Fruit fly (Drosophila melanogaster) whole organism, larva: Measurements from ENCODE around the gene CG4041.
A peak's percentile ranks its signal among the peaks of the same experiment; 100 is the strongest.

Experiments
- noc ChIP-seq: fragments of 200-800 bp; sonication (Bioruptor generic); optimal IDR thresholded peaks from 3 replicates; lab custom pipeline; 2019; ENCODE audit warnings: missing biosample characterization, mild to moderate bottlenecking, missing genetic modification characterization, moderate library complexity

Gene CG4041

dm6 chrX:4918228-4919022 lies at the start of gene CG4041, which contains the start of gene Hgsnat:
Gene CG4041 (minus strand): TSS chrX:4918447.
Gene Hgsnat (plus strand): TSS chrX:4918730.
- peak; percentile 5 for TF ChIP-seq noc (tag; lab: Kevin White, UChicago)

DNA sequence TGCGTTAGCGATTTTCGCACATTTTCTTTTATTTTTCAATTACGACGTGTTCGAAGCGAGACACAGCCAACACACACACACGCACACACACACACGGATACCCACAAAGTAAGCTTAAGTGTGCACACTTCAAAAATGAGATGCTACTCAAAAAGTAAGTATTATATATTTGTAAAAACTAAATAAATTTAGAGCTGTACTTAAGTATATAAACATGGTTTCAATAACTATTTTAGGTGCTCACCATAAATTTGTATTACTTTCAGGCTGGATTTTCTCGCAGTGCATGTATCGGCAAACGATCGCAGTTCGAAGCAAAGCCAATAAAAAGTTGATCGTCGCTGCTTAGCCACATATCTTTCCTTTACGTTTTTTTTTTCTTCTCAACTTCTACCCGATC lies 47.4 kb upstream of the CG4041 start:
- no peak for TF ChIP-seq noc (tag; lab: Kevin White, UChicago)

DNA sequence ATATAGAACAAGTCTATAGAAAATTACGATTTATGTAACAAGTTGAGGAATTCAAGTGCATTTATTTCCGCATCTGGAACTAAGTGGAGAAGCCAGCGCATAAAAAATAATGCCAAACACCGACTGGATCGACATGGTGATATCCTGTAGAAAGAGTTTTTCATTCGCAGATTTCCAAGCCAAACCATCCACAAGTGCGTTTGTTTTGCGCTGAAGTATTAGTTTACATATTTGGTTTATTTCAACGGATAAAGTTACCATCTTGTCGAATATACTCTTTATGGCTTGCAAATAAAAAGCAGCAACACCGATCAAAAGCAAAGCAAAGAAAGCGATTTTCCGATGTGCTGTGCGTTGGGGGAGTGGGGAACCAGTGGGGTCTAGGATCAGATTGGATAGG lies 44.7 kb upstream of the CG4041 start:
- no peak for TF ChIP-seq noc (tag; lab: Kevin White, UChicago)

- TF ChIP-seq noc (tag; lab: Kevin White, UChicago): no peak
These were observed 42.8 kb upstream of the CG4041 start, which contains the start of gene CG15468 for dm6 chrX:4961028-4961427. Gene CG15468 (minus strand): TSS chrX:4961128.

DNA sequence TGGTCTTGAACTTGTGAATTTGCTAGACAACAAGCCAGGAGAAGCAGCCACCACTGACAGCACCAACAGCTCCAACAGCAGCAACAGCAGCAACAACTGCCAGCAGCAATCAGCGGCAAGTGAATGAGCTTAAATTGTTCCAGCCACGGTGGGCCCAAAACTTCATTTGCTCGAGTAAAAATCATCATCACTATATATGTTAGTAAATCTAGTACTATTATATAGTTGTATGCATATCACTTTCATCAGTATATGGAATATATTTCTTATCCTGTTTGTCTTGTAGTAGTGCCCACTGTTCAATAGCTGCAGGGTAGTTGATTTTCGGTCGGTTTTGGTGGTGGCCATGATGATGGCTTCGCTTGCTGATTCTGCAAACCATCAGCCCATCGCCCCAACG lies 40.6 kb upstream of the CG4041 start:
- no peak for TF ChIP-seq noc (tag; lab: Kevin White, UChicago)

- no peak for TF ChIP-seq noc (tag; lab: Kevin White, UChicago)
These were observed 37.7 kb upstream of the CG4041 start for dm6 chrX:4955788-4956442.

DNA sequence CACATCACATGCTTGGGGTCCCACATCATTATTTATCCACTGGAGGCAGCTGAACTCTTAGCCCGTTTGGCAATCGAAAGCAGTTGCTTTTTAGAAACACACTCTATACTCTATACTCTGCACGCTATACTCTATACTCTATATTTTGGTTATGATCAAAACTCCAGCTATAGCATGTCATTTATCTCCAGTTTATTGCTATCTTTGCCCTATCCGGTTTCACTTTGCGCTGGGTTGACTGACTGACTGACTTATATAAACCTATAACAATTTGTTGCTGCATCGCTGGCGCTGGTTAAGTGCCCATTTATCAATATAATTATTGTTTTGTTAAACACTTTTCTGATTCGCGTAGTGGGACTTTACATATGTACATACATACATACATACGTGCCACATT lies 25.3 kb upstream of the CG4041 start:
- no peak for TF ChIP-seq noc (tag; lab: Kevin White, UChicago)

dm6 chrX:4941512-4941911 lies 23.3 kb upstream of the CG4041 start:
- TF ChIP-seq noc (tag; lab: Kevin White, UChicago): no peak

dm6 chrX:4940527-4940926 lies 22.3 kb upstream of the CG4041 start:
- TF ChIP-seq noc (tag; lab: Kevin White, UChicago): no peak

DNA sequence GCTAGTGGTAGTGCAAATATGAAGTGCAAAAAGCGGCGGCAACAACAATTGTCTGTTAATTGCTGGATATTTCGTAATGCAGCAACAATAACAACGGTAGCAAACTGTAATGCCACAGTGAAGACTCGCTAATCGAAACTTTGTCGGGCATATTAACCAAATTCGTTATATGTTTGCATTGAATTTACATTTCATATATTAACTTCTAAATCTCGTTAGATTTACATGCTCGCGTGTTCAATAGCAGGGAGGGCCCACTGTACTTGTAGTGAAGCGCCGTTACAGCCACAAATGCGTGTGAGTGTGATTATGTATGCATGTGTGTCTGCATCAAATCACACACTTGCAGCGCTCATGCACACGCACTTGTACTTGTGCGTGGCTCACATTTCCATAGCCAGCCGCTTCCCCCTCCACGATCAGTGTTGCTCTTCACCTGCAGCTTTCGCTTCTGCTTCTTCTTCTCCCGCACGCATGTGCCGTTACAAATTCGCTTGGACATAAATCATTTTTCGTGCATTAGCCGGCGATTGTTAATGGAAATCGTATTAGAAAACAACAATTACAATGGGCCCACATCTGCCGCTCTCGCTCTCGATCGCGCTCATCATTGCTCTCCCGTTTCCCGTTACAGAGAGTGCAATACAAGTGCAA lies 21.7 kb upstream of the CG4041 start:
- peak; percentile 61 for TF ChIP-seq noc (tag; lab: Kevin White, UChicago)

- TF ChIP-seq noc (tag; lab: Kevin White, UChicago): no peak
These were observed 20.7 kb upstream of the CG4041 start, which contains the start of gene Ptp4E for dm6 chrX:4938986-4939385. Gene Ptp4E (plus strand): TSS chrX:4939128.

DNA sequence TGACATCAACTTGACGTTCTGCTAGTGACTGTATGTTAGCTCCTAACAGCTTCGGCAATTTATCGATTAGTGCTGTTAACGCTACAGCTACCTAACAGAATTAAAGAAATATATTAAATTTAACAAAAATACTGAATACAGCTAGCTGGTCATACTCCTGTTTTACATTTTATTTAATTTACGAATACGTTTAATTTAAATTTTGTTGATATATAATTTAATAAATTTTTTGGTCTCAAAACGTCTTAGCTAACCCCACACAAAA lies 19.8 kb upstream of the CG4041 start, which contains the start of gene CG44774:
TSS of gene CG44774 (minus strand) at position 34 of the 265 bp plus-strand sequence.
- TF ChIP-seq noc (tag; lab: Kevin White, UChicago): no peak

DNA sequence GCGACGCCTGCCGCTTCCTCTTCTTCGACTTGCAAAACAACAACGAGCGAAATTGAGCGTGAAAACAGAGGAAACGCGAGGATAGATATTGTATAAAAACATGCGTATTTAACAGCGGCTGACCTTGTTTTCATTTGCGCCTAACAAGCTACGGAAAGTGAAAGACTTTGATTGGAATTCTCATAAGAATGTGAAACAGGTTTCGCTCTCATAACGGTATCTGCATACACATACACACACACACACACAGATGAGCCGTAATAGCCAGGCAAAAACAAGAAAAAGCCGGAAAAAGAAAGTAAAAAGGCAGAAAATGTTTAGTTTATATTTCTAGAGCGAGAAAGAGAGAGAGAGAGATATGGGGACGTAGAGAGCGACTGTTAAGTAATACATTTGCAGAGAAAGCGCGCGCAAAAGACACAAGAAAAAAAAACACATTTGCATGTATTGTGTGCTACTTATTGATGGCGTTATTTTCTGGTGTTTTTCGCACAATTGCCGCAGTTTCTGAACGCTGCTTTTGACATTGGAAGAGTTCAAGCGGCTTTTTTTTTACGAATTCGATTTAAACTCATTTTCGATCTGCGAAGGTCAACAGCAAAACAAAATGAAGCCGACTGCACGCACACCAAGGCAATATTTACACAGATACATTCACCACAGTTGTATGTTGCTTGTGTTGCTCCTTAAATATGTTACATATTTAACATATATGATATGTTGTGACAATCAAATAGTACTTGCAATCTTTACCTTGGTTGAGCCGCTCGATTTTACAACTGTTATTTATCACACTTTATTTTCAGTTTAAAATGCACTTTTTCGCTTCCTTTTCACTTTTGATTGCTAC lies 19.2 kb upstream of the CG4041 start:
- TF ChIP-seq noc (tag; lab: Kevin White, UChicago): no peak

dm6 chrX:4935979-4936843 lies 18.0 kb upstream of the CG4041 start:
- no peak for TF ChIP-seq noc (tag; lab: Kevin White, UChicago)
